Worm (Caenorhabditis elegans) whole organism, L1 larva: Measurements from ENCODE around the gene ztf-28.

ENCODE experiments used
- C04F5.9 ChIP-seq: sonication (generic microtip); optimal IDR thresholded peaks from 2 replicates; lab custom pipeline; 2016; ENCODE audit warnings: missing genetic modification characterization, missing compliant biosample characterization
- C34B4.2 ChIP-seq: sonication (generic microtip); optimal IDR thresholded peaks from 2 replicates; lab custom pipeline; 2017; ENCODE audit warnings: mild to moderate bottlenecking, missing genetic modification characterization, missing compliant biosample characterization
- F16B12.6 ChIP-seq: fragments of 150-350 bp; optimal IDR thresholded peaks from 2 replicates; lab custom pipeline; 2014; ENCODE audit warnings: missing biosample characterization, missing genetic modification characterization
- Y116A8C.19 ChIP-seq: sonication (generic microtip); optimal IDR thresholded peaks from 2 replicates; lab custom pipeline; 2016; ENCODE audit warnings: missing compliant biosample characterization, missing genetic modification characterization, borderline replicate concordance
- aha-1 ChIP-seq: fragments of 150-350 bp; optimal IDR thresholded peaks from 2 replicates; lab custom pipeline; 2014; ENCODE audit warnings: missing biosample characterization, missing genetic modification characterization
- aly-2 ChIP-seq: fragments of 150-350 bp; optimal IDR thresholded peaks from 2 replicates; lab custom pipeline; 2014; ENCODE audit warnings: missing biosample characterization, missing genetic modification characterization
- ama-1 ChIP-seq: fragments of 150-350 bp; optimal IDR thresholded peaks from 2 replicates; lab custom pipeline; 2014
- blmp-1 ChIP-seq: fragments of 150-350 bp; optimal IDR thresholded peaks from 2 replicates; lab custom pipeline; 2014; ENCODE audit warnings: missing biosample characterization, missing genetic modification characterization
- ceh-63 ChIP-seq: fragments of 200-800 bp; sonication (Bioruptor generic); optimal IDR thresholded peaks from 2 replicates; lab custom pipeline; 2018; ENCODE audit warnings: mild to moderate bottlenecking, missing genetic modification characterization, missing compliant biosample characterization
- ceh-8 ChIP-seq: fragments of 200-800 bp; sonication (Bioruptor generic); optimal IDR thresholded peaks from 2 replicates; lab custom pipeline; 2018; ENCODE audit warnings: mild to moderate bottlenecking, missing genetic modification characterization, moderate library complexity, missing compliant biosample characterization
- ceh-90 ChIP-seq: sonication (generic microtip); optimal IDR thresholded peaks from 2 replicates; lab custom pipeline; 2016; ENCODE audit warnings: missing genetic modification characterization, missing compliant biosample characterization
- dsc-1 ChIP-seq: sonication (generic microtip); optimal IDR thresholded peaks from 2 replicates; lab custom pipeline; 2016; ENCODE audit warnings: mild to moderate bottlenecking, missing genetic modification characterization, missing compliant biosample characterization
- efl-1 ChIP-seq, 4 experiments: fragments of 150-350 bp; optimal IDR thresholded peaks in 3 of 4; peaks in 1 of 4; 1 replicate in 1 of 4; 2 replicates in 3 of 4; lab custom pipeline; 2014; ENCODE audit warnings: missing biosample characterization in 2 of 4, missing genetic modification characterization in 2 of 4, missing genetic modification reagents in 2 of 4
- egl-27 ChIP-seq, 2 experiments: fragments of 150-350 bp in 1 of 2; sonication (generic microtip); optimal IDR thresholded peaks; 3 replicates each; lab custom pipeline; 2017 to 2018; ENCODE audit warnings: missing biosample characterization in 2 of 2, missing genetic modification characterization in 2 of 2, missing genetic modification reagents in 2 of 2
- ets-5 ChIP-seq: fragments of 200-800 bp; sonication (Bioruptor generic); IDR thresholded peaks from 2 replicates; pipeline ENCODE4 v1.3.6; 2022; ENCODE audit warnings: missing genetic modification characterization, missing compliant biosample characterization
- fkh-10 ChIP-seq: sonication (generic microtip); optimal IDR thresholded peaks from 2 replicates; lab custom pipeline; 2017; ENCODE audit warnings: missing biosample characterization, missing genetic modification reagents, missing genetic modification characterization
- fkh-4 ChIP-seq: sonication (generic microtip); optimal IDR thresholded peaks from 2 replicates; lab custom pipeline; 2016; ENCODE audit warnings: missing compliant biosample characterization, missing genetic modification characterization, borderline replicate concordance
- fkh-8 ChIP-seq: sonication (generic microtip); optimal IDR thresholded peaks from 2 replicates; lab custom pipeline; 2016; ENCODE audit warnings: mild to moderate bottlenecking, missing genetic modification characterization, missing compliant biosample characterization
- grh-1 ChIP-seq: fragments of 200-800 bp; sonication (Bioruptor generic); IDR thresholded peaks from 2 replicates; pipeline ENCODE4 v1.3.6; 2022; ENCODE audit warnings: missing genetic modification reagents, missing genetic modification characterization, missing compliant biosample characterization
- hlh-17 ChIP-seq: fragments of 200-800 bp; sonication (Bioruptor generic); optimal IDR thresholded peaks from 2 replicates; lab custom pipeline; 2018; ENCODE audit warnings: missing genetic modification characterization, mild to moderate bottlenecking, missing compliant biosample characterization, moderate library complexity, borderline replicate concordance
- hpl-2 ChIP-seq: fragments of 150-350 bp; optimal IDR thresholded peaks from 2 replicates; lab custom pipeline; 2014; ENCODE audit warnings: missing biosample characterization, missing genetic modification reagents, missing genetic modification characterization
- jun-1 ChIP-seq: fragments of 150-350 bp; optimal IDR thresholded peaks from 2 replicates; lab custom pipeline; 2014; ENCODE audit warnings: missing biosample characterization, missing genetic modification reagents, missing genetic modification characterization
- lin-15B ChIP-seq: fragments of 150-350 bp; sonication (generic microtip); optimal IDR thresholded peaks from 3 replicates; lab custom pipeline; 2014; ENCODE audit warnings: missing biosample characterization, missing genetic modification characterization
- lin-39 ChIP-seq: fragments of 150-350 bp; optimal IDR thresholded peaks from 2 replicates; lab custom pipeline; 2014; ENCODE audit warnings: missing biosample characterization, missing genetic modification reagents, missing genetic modification characterization
- lsy-2 ChIP-seq, 2 experiments: fragments of 150-350 bp; optimal IDR thresholded peaks; 2 replicates each; lab custom pipeline; 2014; ENCODE audit warnings: missing biosample characterization in 2 of 2, missing genetic modification characterization in 2 of 2
- mab-9 ChIP-seq: fragments of 200-800 bp; sonication (Bioruptor generic); IDR thresholded peaks from 2 replicates; pipeline ENCODE4 v1.3.6; 2022; ENCODE audit warnings: missing genetic modification reagents, missing genetic modification characterization, missing compliant biosample characterization
- mdl-1 ChIP-seq, 2 experiments: fragments of 150-350 bp; optimal IDR thresholded peaks; 2 replicates each; lab custom pipeline; 2014 to 2017; ENCODE audit warnings: missing biosample characterization in 2 of 2, missing genetic modification characterization in 2 of 2, inconsistent platforms in 1 of 2
- nhr-12 ChIP-seq: sonication (generic microtip); optimal IDR thresholded peaks from 2 replicates; lab custom pipeline; 2017; ENCODE audit warnings: missing biosample characterization, missing genetic modification characterization
- nhr-237 ChIP-seq: fragments of 150-350 bp; optimal IDR thresholded peaks from 2 replicates; lab custom pipeline; 2014; ENCODE audit warnings: missing biosample characterization, missing genetic modification characterization
- nhr-47 ChIP-seq: sonication (generic microtip); optimal IDR thresholded peaks from 2 replicates; lab custom pipeline; 2016; ENCODE audit warnings: mild to moderate bottlenecking, missing genetic modification characterization, moderate library complexity, missing compliant biosample characterization
- nhr-71 ChIP-seq: sonication (generic microtip); optimal IDR thresholded peaks from 2 replicates; lab custom pipeline; 2016; ENCODE audit warnings: mild to moderate bottlenecking, missing genetic modification characterization, moderate library complexity, missing compliant biosample characterization
- nhr-77 ChIP-seq: fragments of 150-350 bp; optimal IDR thresholded peaks from 2 replicates; lab custom pipeline; 2014; ENCODE audit warnings: missing biosample characterization, missing genetic modification characterization
- nhr-84 ChIP-seq: sonication (generic microtip); optimal IDR thresholded peaks from 2 replicates; lab custom pipeline; 2017; ENCODE audit warnings: missing biosample characterization, missing genetic modification characterization
- nhr-85 ChIP-seq: sonication (generic microtip); peaks from one replicate; lab custom pipeline; 2016; ENCODE audit warnings: missing genetic modification characterization, inconsistent platforms, missing compliant biosample characterization
- nhr-90 ChIP-seq: sonication (generic microtip); optimal IDR thresholded peaks from 2 replicates; lab custom pipeline; 2016; ENCODE audit warnings: mild to moderate bottlenecking, missing genetic modification characterization, missing compliant biosample characterization; ENCODE audit not compliant: poor library complexity
- pag-3 ChIP-seq: sonication (generic microtip); optimal IDR thresholded peaks from 2 replicates; lab custom pipeline; 2017; ENCODE audit warnings: missing genetic modification characterization, mild to moderate bottlenecking, missing compliant biosample characterization, antibody characterized with exemption, borderline replicate concordance; ENCODE audit not compliant: insufficient read depth
- pax-3 ChIP-seq: fragments of 200-800 bp; sonication (Bioruptor generic); optimal IDR thresholded peaks from 2 replicates; lab custom pipeline; 2018; ENCODE audit warnings: mild to moderate bottlenecking, missing genetic modification characterization, moderate library complexity, missing compliant biosample characterization
- rnt-1 ChIP-seq: sonication (generic microtip); optimal IDR thresholded peaks from 2 replicates; lab custom pipeline; 2016; ENCODE audit warnings: mild to moderate bottlenecking, missing genetic modification characterization, moderate library complexity, missing compliant biosample characterization
- snpc-4 ChIP-seq: fragments of 150-350 bp; optimal IDR thresholded peaks from 2 replicates; lab custom pipeline; 2014; ENCODE audit warnings: missing biosample characterization, missing genetic modification characterization
- sox-4 ChIP-seq: sonication (generic microtip); optimal IDR thresholded peaks from 2 replicates; lab custom pipeline; 2016; ENCODE audit warnings: missing genetic modification characterization, missing compliant biosample characterization
- sptf-1 ChIP-seq: fragments of 150-350 bp; optimal IDR thresholded peaks from 2 replicates; lab custom pipeline; 2014; ENCODE audit warnings: missing biosample characterization, missing genetic modification characterization
- swsn-7 ChIP-seq: sonication (generic microtip); optimal IDR thresholded peaks from 2 replicates; lab custom pipeline; 2016; ENCODE audit warnings: missing genetic modification characterization, missing compliant biosample characterization
- tbx-2 ChIP-seq: sonication (generic microtip); optimal IDR thresholded peaks from 2 replicates; lab custom pipeline; 2016; ENCODE audit warnings: missing genetic modification characterization, missing compliant biosample characterization
- tlp-1 ChIP-seq: fragments of 150-350 bp; optimal IDR thresholded peaks from 2 replicates; lab custom pipeline; 2014; ENCODE audit warnings: missing biosample characterization, missing genetic modification characterization
- unc-130 ChIP-seq: fragments of 150-350 bp; optimal IDR thresholded peaks from 2 replicates; lab custom pipeline; 2017; ENCODE audit warnings: missing biosample characterization, missing genetic modification characterization, inconsistent platforms
- unc-98 ChIP-seq: fragments of 200-800 bp; sonication (Bioruptor generic); IDR thresholded peaks from 2 replicates; pipeline ENCODE4 v1.3.6; 2022; ENCODE audit warnings: missing genetic modification characterization, missing compliant biosample characterization
- vab-15 ChIP-seq: sonication (generic microtip); optimal IDR thresholded peaks from 2 replicates; lab custom pipeline; 2017; ENCODE audit warnings: missing genotype, mild to moderate bottlenecking, missing genetic modification characterization, missing compliant biosample characterization
- xbp-1 ChIP-seq: sonication (generic microtip); optimal IDR thresholded peaks from 2 replicates; lab custom pipeline; 2016; ENCODE audit warnings: missing genetic modification characterization, missing compliant biosample characterization
- zag-1 ChIP-seq: fragments of 150-350 bp; optimal IDR thresholded peaks from 2 replicates; lab custom pipeline; 2014; ENCODE audit warnings: missing biosample characterization, missing genetic modification characterization
- zip-4 ChIP-seq: fragments of 200-800 bp; sonication (Bioruptor generic); optimal IDR thresholded peaks from 2 replicates; lab custom pipeline; 2018; ENCODE audit warnings: mild to moderate bottlenecking, missing genetic modification characterization, moderate library complexity, missing compliant biosample characterization

Gene ztf-28

ce11 chrV:2126996-2127585 lies 36.6 kb downstream of the ztf-28 start, which contains the start of gene ldp-1 (continued):
- TF ChIP-seq grh-1 (GFP tag; lab: Robert Waterston, UW) = peak; percentile 75
- peak; percentile 89 for TF ChIP-seq nhr-71 (tag; lab: Kevin White, UChicago)
- TF ChIP-seq aly-2 (tag; lab: Kevin White, UChicago) = peak; percentile 6
- TF ChIP-seq zag-1 = no peak
- no peak for TF ChIP-seq pag-3 (tag; lab: Kevin White, UChicago)
- TF ChIP-seq nhr-84 = no peak
- TF ChIP-seq tbx-2 (tag; lab: Kevin White, UChicago) = peak; percentile 90
- peak; percentile 16 for TF ChIP-seq F16B12.6 (tag; lab: Kevin White, UChicago)
- peak; percentile 34 for TF ChIP-seq blmp-1 (tag; lab: Kevin White, UChicago)
- TF ChIP-seq swsn-7 (tag; lab: Kevin White, UChicago) = peak; percentile 81
- peak; percentile 83 for TF ChIP-seq sox-4
- TF ChIP-seq lin-39 (tag; lab: Kevin White, UChicago) = peak; percentile 20
- TF ChIP-seq tlp-1 (tag; lab: Kevin White, UChicago) = no peak
- TF ChIP-seq vab-15 (tag; lab: Kevin White, UChicago) = no peak
- TF ChIP-seq dsc-1 (tag; lab: Kevin White, UChicago) = peak; percentile 92
- TF ChIP-seq lin-15B (tag; lab: Kevin White, UChicago) = peak; percentile 62
- no peak for TF ChIP-seq egl-27 (tag; optimal IDR thresholded peaks at IDR 0.05; lab: Kevin White, UChicago)
- TF ChIP-seq aha-1 = no peak
- TF ChIP-seq fkh-4 (tag; lab: Kevin White, UChicago) = peak; percentile 94
- TF ChIP-seq nhr-47 (tag; lab: Kevin White, UChicago) = peak; percentile 92
- peak; percentile 92 for TF ChIP-seq nhr-90 (tag; lab: Kevin White, UChicago)
- peak; percentile 93 for TF ChIP-seq nhr-85 (tag; lab: Kevin White, UChicago)
- TF ChIP-seq ceh-90 (tag; lab: Kevin White, UChicago) = peak; percentile 96
- TF ChIP-seq C04F5.9 (tag; lab: Kevin White, UChicago) = peak; percentile 81
- TF ChIP-seq ama-1 = no peak
- TF ChIP-seq snpc-4 (tag; lab: Kevin White, UChicago) = peak; percentile 22
- TF ChIP-seq jun-1 (tag; lab: Kevin White, UChicago) = no peak
- TF ChIP-seq fkh-8 (tag; lab: Kevin White, UChicago) = peak; percentile 76
- TF ChIP-seq nhr-77 (tag; lab: Kevin White, UChicago) = no peak
- peak; percentile 76 for TF ChIP-seq lsy-2 (tag; optimal IDR thresholded peaks at IDR 0.05; lab: Kevin White, UChicago)
- TF ChIP-seq Y116A8C.19 (tag; lab: Kevin White, UChicago) = peak; percentile 67
- TF ChIP-seq unc-130 (tag; lab: Kevin White, UChicago) = no peak
- TF ChIP-seq hlh-17 (GFP tag; lab: Kevin White, UChicago) = no peak
- TF ChIP-seq hpl-2 (GFP tag; lab: Kevin White, UChicago) = no peak
- TF ChIP-seq mab-9 = peak; percentile 80
- peak; percentile 10 for TF ChIP-seq C34B4.2 (tag; lab: Kevin White, UChicago)

ce11 chrV:2132675-2133074 lies 42.2 kb downstream of the ztf-28 start:
- TF ChIP-seq ceh-90 (tag; lab: Kevin White, UChicago) (no peak), rnt-1 (tag; lab: Kevin White, UChicago) (peak; percentile 16)

ce11 chrV:2133512-2133911 lies 43.0 kb downstream of the ztf-28 start:
- no peak for TF ChIP-seq nhr-237 (tag; lab: Kevin White, UChicago)
- peak; percentile 35 to 44 for TF ChIP-seq efl-1 (optimal IDR thresholded peaks at IDR 0.05; lab: Kevin White, UChicago)
- TF ChIP-seq efl-1 (GFP tag; optimal IDR thresholded peaks at IDR 0.05 in 1 of 2; lab: Kevin White, UChicago) = peak in 1 of 2 experiments; percentile 50
- no peak for TF ChIP-seq ceh-8 (GFP tag; lab: Kevin White, UChicago)
- TF ChIP-seq ets-5 (GFP tag; lab: Robert Waterston, UW) = no peak
- TF ChIP-seq blmp-1 (tag; lab: Kevin White, UChicago) = no peak
- no peak for TF ChIP-seq Y116A8C.19 (tag; lab: Kevin White, UChicago)
- TF ChIP-seq zip-4 (GFP tag; lab: Kevin White, UChicago) = no peak
- TF ChIP-seq nhr-12 (tag; lab: Kevin White, UChicago) = no peak
- TF ChIP-seq mdl-1 (tag; optimal IDR thresholded peaks at IDR 0.05; lab: Kevin White, UChicago) = peak in 1 of 2 experiments; percentile 69
- TF ChIP-seq xbp-1 = peak; percentile 53
- TF ChIP-seq fkh-10 = peak; percentile 76
- TF ChIP-seq sptf-1 (tag; lab: Kevin White, UChicago) = no peak
- TF ChIP-seq pax-3 (tag; lab: Kevin White, UChicago) = peak; percentile 1
- no peak for TF ChIP-seq ceh-63 (GFP tag; lab: Kevin White, UChicago)
- TF ChIP-seq fkh-8 (tag; lab: Kevin White, UChicago) = peak; percentile 86
- no peak for TF ChIP-seq unc-98 (GFP tag; lab: Robert Waterston, UW)
